Fruit fly (Drosophila melanogaster) whole organism, embryonic: ENCODE results near the gene CG42486.

Experiments
- CG10321 ChIP-seq: fragments of 200-800 bp; sonication (Bioruptor generic); IDR thresholded peaks from 2 replicates; pipeline ENCODE4 v1.3.6; 2022; ENCODE audit warnings: missing biosample characterization, missing genetic modification characterization
- CG10543 ChIP-seq: fragments of 200-800 bp; sonication (Bioruptor generic); optimal IDR thresholded peaks from 3 replicates; lab custom pipeline; 2017; ENCODE audit warnings: missing biosample characterization, mild to moderate bottlenecking, missing genetic modification characterization, moderate library complexity
- CG2202 ChIP-seq: fragments of 200-800 bp; sonication (Bioruptor generic); optimal IDR thresholded peaks from 2 replicates; lab custom pipeline; 2018; ENCODE audit warnings: missing biosample characterization, mild to moderate bottlenecking, missing genetic modification characterization
- CG4328 ChIP-seq: fragments of 200-800 bp; sonication (Bioruptor generic); optimal IDR thresholded peaks from 3 replicates; lab custom pipeline; 2017; ENCODE audit warnings: missing biosample characterization, missing genetic modification reagents, missing genetic modification characterization
- Doc3 ChIP-seq: fragments of 200-800 bp; sonication (Bioruptor generic); IDR thresholded peaks from 3 replicates; pipeline ENCODE4 v1.3.6; 2022; ENCODE audit warnings: missing biosample characterization, missing genetic modification characterization; ENCODE audit not compliant: partially characterized antibody
- Hmr ChIP-seq: fragments of 200-800 bp; sonication (Bioruptor generic); optimal IDR thresholded peaks from 3 replicates; lab custom pipeline; 2017; ENCODE audit warnings: mild to moderate bottlenecking, missing biosample characterization, missing genetic modification reagents, missing genetic modification characterization
- Sox100B ChIP-seq: fragments of 200-800 bp; sonication (Bioruptor generic); optimal IDR thresholded peaks from 3 replicates; lab custom pipeline; 2018; ENCODE audit warnings: missing biosample characterization, mild to moderate bottlenecking, missing genetic modification characterization
- Xrp1 ChIP-seq: fragments of 200-800 bp; sonication (Bioruptor generic); IDR thresholded peaks from 2 replicates; pipeline ENCODE4 v1.3.6; 2022; ENCODE audit warnings: missing biosample characterization, missing genetic modification characterization
- ind ChIP-seq: fragments of 200-800 bp; sonication (Bioruptor generic); optimal IDR thresholded peaks from 3 replicates; lab custom pipeline; 2016; ENCODE audit warnings: missing biosample characterization, missing genetic modification characterization
- knrl ChIP-seq: fragments of 200-800 bp; sonication (Bioruptor generic); IDR thresholded peaks from 3 replicates; pipeline ENCODE4 v1.3.6; 2022; ENCODE audit warnings: missing biosample characterization, missing genetic modification characterization; ENCODE audit not compliant: partially characterized antibody
- psq ChIP-seq: fragments of 200-800 bp; sonication (Bioruptor generic); optimal IDR thresholded peaks from 2 replicates; lab custom pipeline; 2017; ENCODE audit warnings: missing biosample characterization, missing genetic modification characterization
- repo ChIP-seq: fragments of 200-800 bp; sonication (Bioruptor generic); optimal IDR thresholded peaks from 2 replicates; lab custom pipeline; 2016; ENCODE audit warnings: missing biosample characterization, missing genetic modification characterization

dm6 chr2L:11816376-11816775 lies 26.6 kb upstream of the CG42486 start:
- peak; percentile 74 for TF ChIP-seq psq (GFP tag; lab: Kevin White, UChicago)
- TF ChIP-seq Hmr (GFP tag; lab: Kevin White, UChicago), result peak; percentile 95
- 0 out of 3 replicates have a peak, but pooled peaks have one; percentile 7 for TF ChIP-seq knrl
- TF ChIP-seq Sox100B (GFP tag; lab: Kevin White, UChicago), result peak; percentile 94
- peak; percentile 93 for TF ChIP-seq CG10543 (GFP tag; lab: Kevin White, UChicago)
- peak; percentile 68 for TF ChIP-seq CG10321 (GFP tag; lab: Robert Waterston, UW)
- peak; percentile 82 for TF ChIP-seq Xrp1 (GFP tag; lab: Robert Waterston, UW)
- no peak for TF ChIP-seq Doc3 (GFP tag; lab: Robert Waterston, UW)
- TF ChIP-seq CG4328 (GFP tag; lab: Kevin White, UChicago), result peak; percentile 97
- TF ChIP-seq ind, result peak; percentile 90
- TF ChIP-seq repo (GFP tag; lab: Kevin White, UChicago), result peak; percentile 96
- TF ChIP-seq CG2202 (tag; lab: Kevin White, UChicago), result peak; percentile 97
